Worm (Caenorhabditis elegans) whole organism, late embryonic: ENCODE measurements around the gene snr-6.

Experiments used
- C38D4.7 ChIP-seq: fragments of 200-800 bp; sonication (Bioruptor generic); optimal IDR thresholded peaks from 2 replicates; lab custom pipeline; 2018; ENCODE audit warnings: mild to moderate bottlenecking, missing genetic modification characterization, moderate library complexity, missing compliant biosample characterization
- F13H6.1 ChIP-seq: sonication (generic microtip); optimal IDR thresholded peaks from 2 replicates; lab custom pipeline; 2016; ENCODE audit warnings: missing genetic modification characterization, missing compliant biosample characterization
- K02D7.2 ChIP-seq: sonication (generic microtip); optimal IDR thresholded peaks from 2 replicates; lab custom pipeline; 2017; ENCODE audit warnings: mild to moderate bottlenecking, missing genetic modification characterization, missing compliant biosample characterization
- ahr-1 ChIP-seq: sonication (generic microtip); optimal IDR thresholded peaks from 2 replicates; lab custom pipeline; 2016; ENCODE audit warnings: missing genetic modification characterization, missing compliant biosample characterization
- ceh-19 ChIP-seq: fragments of 200-800 bp; sonication (Bioruptor generic); optimal IDR thresholded peaks from 2 replicates; lab custom pipeline; 2018; ENCODE audit warnings: mild to moderate bottlenecking, missing genetic modification characterization, missing compliant biosample characterization
- ceh-2 ChIP-seq: sonication (generic microtip); optimal IDR thresholded peaks from 2 replicates; lab custom pipeline; 2016; ENCODE audit warnings: missing genotype, missing genetic modification characterization, missing compliant biosample characterization
- ceh-24 ChIP-seq: sonication (generic microtip); optimal IDR thresholded peaks from 2 replicates; lab custom pipeline; 2016; ENCODE audit warnings: mild to moderate bottlenecking, missing genetic modification characterization, missing compliant biosample characterization
- ceh-48 ChIP-seq: sonication (generic microtip); optimal IDR thresholded peaks from 2 replicates; lab custom pipeline; 2016; ENCODE audit warnings: missing genetic modification characterization, inconsistent platforms, missing compliant biosample characterization
- ceh-6 ChIP-seq: fragments of 200-800 bp; sonication (Bioruptor generic); optimal IDR thresholded peaks from 2 replicates; lab custom pipeline; 2018; ENCODE audit warnings: mild to moderate bottlenecking, missing genetic modification characterization, missing compliant biosample characterization
- elt-2 ChIP-seq: sonication (generic microtip); optimal IDR thresholded peaks from 2 replicates; lab custom pipeline; 2016; ENCODE audit warnings: missing genetic modification reagents, missing genetic modification characterization, missing compliant biosample characterization
- eyg-1 ChIP-seq: sonication (generic microtip); optimal IDR thresholded peaks from 2 replicates; lab custom pipeline; 2016; ENCODE audit warnings: missing genotype, missing genetic modification characterization, missing compliant biosample characterization
- fkh-10 ChIP-seq: fragments of 150-350 bp; optimal IDR thresholded peaks from 2 replicates; lab custom pipeline; 2014; ENCODE audit warnings: missing biosample characterization, missing genetic modification reagents, missing genetic modification characterization
- lim-6 ChIP-seq: sonication (generic microtip); optimal IDR thresholded peaks from 2 replicates; lab custom pipeline; 2016; ENCODE audit warnings: missing genetic modification characterization, missing compliant biosample characterization
- nfya-1 ChIP-seq: sonication (generic microtip); optimal IDR thresholded peaks from 2 replicates; lab custom pipeline; 2017; ENCODE audit warnings: missing genetic modification characterization, mild to moderate bottlenecking, missing compliant biosample characterization, antibody characterized with exemption, moderate library complexity
- odd-2 ChIP-seq: sonication (generic microtip); optimal IDR thresholded peaks from 2 replicates; lab custom pipeline; 2017; ENCODE audit warnings: antibody characterized with exemption, mild to moderate bottlenecking, missing genetic modification characterization, missing compliant biosample characterization
- pag-3 ChIP-seq: sonication (generic microtip); optimal IDR thresholded peaks from 2 replicates; lab custom pipeline; 2016; ENCODE audit warnings: missing compliant biosample characterization, missing genetic modification characterization, borderline replicate concordance
- pha-2 ChIP-seq: sonication (generic microtip); optimal IDR thresholded peaks from 2 replicates; lab custom pipeline; 2017; ENCODE audit warnings: mild to moderate bottlenecking, missing genetic modification characterization, missing compliant biosample characterization
- pqm-1 ChIP-seq: sonication (generic microtip); optimal IDR thresholded peaks from 2 replicates; lab custom pipeline; 2016; ENCODE audit warnings: missing genetic modification characterization, missing compliant biosample characterization
- rnt-1 ChIP-seq: sonication (generic microtip); optimal IDR thresholded peaks from 2 replicates; lab custom pipeline; 2016; ENCODE audit warnings: missing genetic modification characterization, missing compliant biosample characterization
- sdc-2 ChIP-seq: sonication (generic microtip); optimal IDR thresholded peaks from 2 replicates; lab custom pipeline; 2016; ENCODE audit warnings: missing genotype, missing genetic modification characterization, missing compliant biosample characterization
- sox-2 ChIP-seq: fragments of 200-800 bp; sonication (Bioruptor generic); IDR thresholded peaks from 2 replicates; pipeline ENCODE4 v1.3.6; 2022; ENCODE audit warnings: missing genetic modification reagents, missing genetic modification characterization, missing compliant biosample characterization
- sox-4 ChIP-seq: sonication (generic microtip); optimal IDR thresholded peaks from 2 replicates; lab custom pipeline; 2017; ENCODE audit warnings: mild to moderate bottlenecking, missing genetic modification characterization, inconsistent platforms, missing compliant biosample characterization
- tbx-7 ChIP-seq: sonication (generic microtip); optimal IDR thresholded peaks from 2 replicates; lab custom pipeline; 2016; ENCODE audit warnings: missing genotype, missing genetic modification characterization, missing compliant biosample characterization
- unc-3 ChIP-seq, 2 experiments: fragments of 200-800 bp in 1 of 2; sonication (Bioruptor generic) in 1 of 2; sonication (generic microtip) in 1 of 2; conservative IDR thresholded peaks in 1 of 2; optimal IDR thresholded peaks in 1 of 2; 2 replicates each; pipeline versions ENCODE4 v1.3.6 to Lab custom; 2016 to 2022; ENCODE audit warnings: missing compliant biosample characterization in 2 of 2, missing genetic modification characterization in 2 of 2, missing genetic modification reagents in 1 of 2
- unc-42 ChIP-seq: sonication (generic microtip); optimal IDR thresholded peaks from 2 replicates; lab custom pipeline; 2016; ENCODE audit warnings: missing genotype, missing genetic modification characterization, missing compliant biosample characterization
- unc-55 ChIP-seq: sonication (generic microtip); optimal IDR thresholded peaks from 2 replicates; lab custom pipeline; 2017; ENCODE audit warnings: missing biosample characterization, missing genetic modification reagents, missing genetic modification characterization
- unc-86 ChIP-seq: sonication (generic microtip); optimal IDR thresholded peaks from 2 replicates; lab custom pipeline; 2016; ENCODE audit warnings: missing genetic modification characterization, missing compliant biosample characterization
- ztf-16 ChIP-seq: sonication (generic microtip); optimal IDR thresholded peaks from 2 replicates; lab custom pipeline; 2017; ENCODE audit warnings: missing genetic modification characterization, missing compliant biosample characterization

Gene snr-6

DNA sequence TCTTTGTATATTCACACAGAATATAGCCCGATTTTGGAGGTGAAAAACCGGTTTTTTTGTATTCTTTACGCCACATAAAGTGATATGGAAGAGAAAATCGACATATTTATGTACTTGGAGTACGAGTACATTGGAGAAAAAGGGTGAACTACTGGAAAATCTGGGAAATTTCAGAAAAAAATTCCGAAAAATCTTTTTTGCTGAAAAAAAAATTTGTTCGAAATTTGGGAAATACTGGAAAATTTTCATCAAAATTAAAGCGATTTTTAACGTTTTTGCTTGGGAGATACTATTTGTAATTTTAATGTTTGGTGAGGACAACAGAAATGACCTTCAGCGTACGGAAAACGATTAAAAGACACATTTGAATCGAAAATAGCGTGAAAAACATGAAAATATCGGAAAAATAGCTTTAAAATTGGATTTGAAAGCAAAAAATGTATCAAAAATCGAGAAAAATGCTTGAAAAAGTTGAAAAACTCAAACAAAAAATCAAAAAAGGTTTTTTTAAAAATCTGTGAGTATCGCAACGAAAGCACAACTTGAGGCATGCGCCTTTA is 3.5 kb downstream of the snr-6 start:
- TF ChIP-seq sox-2 (GFP tag; lab: Robert Waterston, UW) (no peak), unc-42 (tag; lab: Kevin White, UChicago) (no peak), pag-3 (tag; lab: Kevin White, UChicago) (no peak), elt-2 (no peak), eyg-1 (tag; lab: Kevin White, UChicago) (no peak), pqm-1 (tag; lab: Kevin White, UChicago) (no peak), pha-2 (no peak)

DNA sequence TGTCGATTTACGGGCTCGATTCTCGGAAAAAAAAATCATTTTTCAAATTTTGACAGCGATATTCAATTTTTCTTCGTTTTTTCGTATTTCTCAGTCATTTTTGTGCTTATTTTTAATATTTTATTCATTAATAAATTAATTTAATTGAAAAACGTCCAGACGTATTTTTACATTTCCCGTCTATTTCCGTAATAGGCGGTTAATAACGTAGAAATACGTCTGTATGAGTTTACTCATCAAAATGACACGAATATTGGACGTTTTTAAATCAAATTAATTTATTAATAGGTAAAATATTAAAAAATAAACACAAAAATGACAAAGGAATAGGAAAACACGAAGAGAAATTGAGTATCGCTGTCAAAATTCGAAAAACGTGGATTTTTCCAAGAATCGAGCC is 4.8 kb downstream of the snr-6 start:
- TF ChIP-seq ceh-24 (tag; lab: Kevin White, UChicago) (no peak), sox-4 (tag; lab: Kevin White, UChicago) (no peak), ceh-6 (no peak), K02D7.2 (tag; lab: Kevin White, UChicago) (no peak), unc-3 (GFP tag; conservative IDR thresholded peaks at IDR 0.05; lab: Robert Waterston, UW) (no peak), unc-3 (tag; optimal IDR thresholded peaks at IDR 0.05; lab: Kevin White, UChicago) (no peak), F13H6.1 (tag; lab: Kevin White, UChicago) (no peak), ztf-16 (no peak), unc-86 (tag; lab: Kevin White, UChicago) (no peak), nfya-1 (no peak), odd-2 (tag; lab: Kevin White, UChicago) (no peak), elt-2 (no peak), lim-6 (tag; lab: Kevin White, UChicago) (no peak), unc-55 (GFP tag; lab: Kevin White, UChicago) (no peak), ceh-19 (GFP tag; lab: Kevin White, UChicago) (no peak), rnt-1 (no peak), C38D4.7 (no peak), ceh-2 (tag; lab: Kevin White, UChicago) (no peak)
- TF ChIP-seq, all 69 proteins: peak for 0

DNA sequence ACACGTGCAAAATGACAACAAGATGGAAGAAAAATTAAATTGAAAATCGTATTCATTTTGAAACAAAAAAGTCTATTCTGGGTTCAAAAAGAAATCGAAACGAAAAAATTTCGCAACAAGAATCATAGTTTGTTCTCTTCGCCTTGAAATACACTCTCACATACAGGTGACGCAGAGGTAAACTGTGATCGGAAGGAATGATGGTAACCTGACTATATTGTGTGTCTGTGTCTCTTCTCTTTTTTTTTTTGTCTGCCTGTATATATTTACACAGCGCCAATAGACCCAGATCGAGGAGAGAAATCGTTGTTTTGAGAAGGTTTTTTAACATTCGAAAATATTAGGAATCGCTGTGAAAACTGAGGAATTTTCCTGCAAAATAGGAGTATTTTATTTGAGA is 5.4 kb downstream of the snr-6 start:
- TF ChIP-seq pag-3 (tag; lab: Kevin White, UChicago) (no peak), pha-2 (no peak), odd-2 (tag; lab: Kevin White, UChicago) (no peak), fkh-10 (no peak)

DNA sequence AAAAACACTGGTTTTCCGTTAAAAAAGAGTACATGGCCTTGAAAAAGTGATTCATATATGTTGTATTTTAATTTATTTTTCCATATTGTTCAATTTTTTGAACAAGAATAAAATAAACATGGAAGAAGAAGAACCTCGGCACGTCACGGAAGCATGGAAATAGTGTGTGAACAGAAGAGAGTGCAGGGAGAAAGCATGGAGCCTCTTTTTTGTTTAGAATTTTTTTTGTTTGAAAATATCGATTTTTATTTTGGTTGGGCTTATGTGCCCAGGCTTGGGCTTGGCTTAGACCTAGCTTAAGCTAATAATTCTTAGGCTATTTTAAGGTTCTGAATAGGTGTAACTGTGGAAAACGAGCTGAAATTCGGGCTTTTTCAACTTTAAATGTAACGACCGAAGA is 7.7 kb downstream of the snr-6 start, which contains the start of gene tat-1:
Gene tat-1, minus strand, starts transcription at position 11 of the 400 bp plus-strand sequence.
- TF ChIP-seq ceh-48 (tag; lab: Kevin White, UChicago), result peak; percentile 25
- TF ChIP-seq C38D4.7, result no peak

DNA sequence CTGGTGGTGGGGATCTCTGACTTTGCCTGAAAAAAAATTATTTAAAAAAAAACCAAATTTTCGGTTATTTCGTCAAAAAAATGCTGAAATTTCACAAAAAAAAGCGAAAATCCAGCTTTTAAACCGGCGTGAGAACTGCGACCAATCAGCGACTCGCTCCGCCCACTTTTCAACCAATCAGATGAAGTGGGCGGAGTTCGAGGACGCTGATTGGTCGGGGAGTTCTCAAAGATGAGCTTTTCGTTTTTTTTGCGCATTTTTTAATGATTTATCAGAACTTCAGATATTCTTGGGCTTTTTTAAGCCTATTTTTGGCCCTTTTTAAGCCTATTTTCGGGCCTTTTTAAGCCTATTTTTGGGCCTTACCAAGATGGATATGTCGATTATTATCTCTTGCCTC is 9.2 kb downstream of the snr-6 start:
- peak; percentile 98 for TF ChIP-seq nfya-1
- TF ChIP-seq pag-3 (tag; lab: Kevin White, UChicago), result no peak

DNA sequence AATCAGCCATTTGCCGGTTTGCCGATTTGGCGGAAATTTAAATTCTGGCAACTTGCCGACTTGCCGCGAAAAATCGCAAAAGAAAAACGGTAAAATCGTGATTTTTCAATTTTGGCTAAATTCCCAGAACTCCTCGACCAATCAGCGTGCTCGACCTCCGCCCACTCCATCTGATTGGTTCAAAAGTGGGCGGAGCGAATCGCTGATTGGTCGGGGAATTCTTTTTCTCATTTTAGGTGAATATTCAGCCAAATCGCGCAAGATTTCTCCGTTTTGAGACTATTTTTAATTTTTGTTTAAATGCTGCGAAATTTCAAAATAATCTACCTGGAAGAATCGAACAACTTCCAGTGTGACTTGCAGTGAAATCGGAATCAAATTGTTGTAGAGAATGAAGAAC is 14.9 kb downstream of the snr-6 start:
- TF ChIP-seq nfya-1 (peak; percentile 91), tbx-7 (tag; lab: Kevin White, UChicago) (no peak), sdc-2 (tag; lab: Kevin White, UChicago) (no peak), ceh-24 (tag; lab: Kevin White, UChicago) (no peak), ahr-1 (tag; lab: Kevin White, UChicago) (no peak)

DNA sequence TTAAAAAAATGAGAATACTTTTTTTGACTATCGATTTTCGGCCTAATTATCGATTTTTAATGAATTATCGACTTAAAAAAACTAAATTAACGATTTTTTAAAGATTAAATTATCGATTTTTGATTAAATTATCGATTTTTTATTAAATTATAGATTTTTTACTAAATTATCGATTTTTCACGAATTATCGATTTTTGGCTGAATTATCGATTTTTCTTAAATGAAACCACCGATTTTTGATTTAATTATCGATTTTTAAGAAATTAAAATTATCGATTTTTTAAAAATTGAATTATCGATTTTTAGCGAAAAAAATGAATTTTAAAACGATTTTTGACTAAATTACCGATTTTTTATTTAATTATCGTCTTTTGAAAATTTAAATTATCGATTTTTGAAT is 17.8 kb downstream of the snr-6 start:
- TF ChIP-seq ceh-48 (tag; lab: Kevin White, UChicago) (peak; percentile 14), eyg-1 (tag; lab: Kevin White, UChicago) (no peak)
